Worm (Caenorhabditis elegans) whole organism, L4/young adult: Measurements from ENCODE around the gene C16C8.12.

Experiments
- W03F9.2 ChIP-seq: fragments of 150-350 bp; optimal IDR thresholded peaks from 2 replicates; lab custom pipeline; 2014; ENCODE audit warnings: missing biosample characterization, missing genetic modification characterization
- him-1 ChIP-seq: sonication (generic microtip); optimal IDR thresholded peaks from 2 replicates; lab custom pipeline; 2016; ENCODE audit warnings: missing genotype, missing genetic modification reagents, missing genetic modification characterization, missing compliant biosample characterization

- TF ChIP-seq him-1: no peak
- TF ChIP-seq W03F9.2 (tag; lab: Kevin White, UChicago): no peak
Observed at ce11 chrII:3403535-3403934, 49.0 kb upstream of the C16C8.12 start, which contains the start of gene nep-8.
